Worm (Caenorhabditis elegans): Measurements from ENCODE around the gene abu-6.

- no peak for TF ChIP-seq Y116A8C.19 (tag; optimal IDR thresholded peaks at IDR 0.05; ENCODE audit: borderline replicate concordance)
- TF ChIP-seq ces-1 (GFP tag; optimal IDR thresholded peaks at IDR 0.05), result no peak
- TF ChIP-seq grh-1 (GFP tag; IDR thresholded peaks at IDR 0.05), result no peak
- no peak for TF ChIP-seq elt-3 (tag; optimal IDR thresholded peaks at IDR 0.05)
- TF ChIP-seq elt-2 (tag; optimal IDR thresholded peaks at IDR 0.05), result no peak
- TF ChIP-seq mab-9 (GFP tag; IDR thresholded peaks at IDR 0.05), result no peak
- TF ChIP-seq tlp-1 (tag; optimal IDR thresholded peaks at IDR 0.05), result no peak
- no peak for TF ChIP-seq lin-13 (GFP tag; optimal IDR thresholded peaks at IDR 0.05)
- no peak for TF ChIP-seq ztf-11 (tag; optimal IDR thresholded peaks at IDR 0.05)
- TF ChIP-seq nhr-237 (tag; optimal IDR thresholded peaks at IDR 0.05), result no peak
- no peak for TF ChIP-seq unc-30 (tag; optimal IDR thresholded peaks at IDR 0.05)
- no peak for TF ChIP-seq nhr-77 (tag; optimal IDR thresholded peaks at IDR 0.05)
- TF ChIP-seq snpc-4 (tag; optimal IDR thresholded peaks at IDR 0.05), result no peak
- TF ChIP-seq egl-27 (tag; optimal IDR thresholded peaks at IDR 0.05), result no peak
These were observed 34.9 kb downstream of the abu-6 start, which contains the start of gene F14F9.5 for ce11 chrV:5126793-5127192.
